Fruit fly (Drosophila melanogaster): ENCODE measurements around the gene Cpr67B.
A peak's percentile ranks its signal among the peaks of the same experiment; 100 is the strongest.

DNA sequence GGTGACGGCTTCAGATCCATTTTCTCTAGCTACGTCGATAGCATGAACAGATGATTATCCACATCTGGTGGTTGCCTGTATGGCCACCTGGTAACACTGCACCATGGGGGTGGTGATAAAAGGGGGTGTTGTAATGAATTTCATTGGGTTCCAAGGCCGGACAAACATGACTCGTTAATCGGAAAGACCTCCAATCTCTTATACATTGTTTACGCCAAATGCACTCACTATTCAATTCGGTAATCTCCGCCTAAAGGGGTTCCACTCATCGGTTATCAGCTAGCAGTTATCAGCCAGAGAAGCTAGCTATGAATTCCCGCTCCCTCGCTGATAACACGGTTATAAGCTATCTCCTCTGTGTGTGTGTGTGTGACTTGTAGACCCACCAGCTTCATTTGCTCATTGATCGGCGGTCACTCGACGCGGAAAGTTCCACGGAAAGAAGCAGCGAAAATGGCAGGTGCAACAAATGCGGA, 44.3 kb upstream of the Cpr67B start, which contains the start of gene Pdxk:
- TF ChIP-seq ovo (GFP tag; optimal IDR thresholded peaks at IDR 0.05), result peak; percentile 21
- peak; percentile 39 for TF ChIP-seq bab1 (GFP tag; optimal IDR thresholded peaks at IDR 0.05)
- peak; percentile 23 for TF ChIP-seq CG14711 (tag; optimal IDR thresholded peaks at IDR 0.05)
- TF ChIP-seq Hr96 (GFP tag; optimal IDR thresholded peaks at IDR 0.05), result no peak
- peak; percentile 49 for TF ChIP-seq CG7101 (tag; optimal IDR thresholded peaks at IDR 0.05)
- TF ChIP-seq toe (GFP tag; optimal IDR thresholded peaks at IDR 0.05), result peak; percentile 46
- TF ChIP-seq cic (GFP tag; optimal IDR thresholded peaks at IDR 0.05), result peak; percentile 94
- peak; percentile 18 for TF ChIP-seq CG12768 (GFP tag; optimal IDR thresholded peaks at IDR 0.05)
- TF ChIP-seq CG33017 (tag; optimal IDR thresholded peaks at IDR 0.05), result peak; percentile 69

Measured in whole organism, adult.